Fruit fly (Drosophila melanogaster) whole organism, wandering third instar larva: Measurements from ENCODE around the gene RpS10a.
A peak's percentile ranks its signal among the peaks of the same experiment; 100 is the strongest.

Experiments used
- Abd-B ChIP-seq: fragments of >200 bp; optimal IDR thresholded peaks from 2 replicates; lab custom pipeline; 2017; ENCODE audit warnings: missing biosample characterization, missing genetic modification characterization
- CG32264 ChIP-seq: fragments of 200-800 bp; sonication (Bioruptor generic); optimal IDR thresholded peaks from 2 replicates; lab custom pipeline; 2016; ENCODE audit warnings: missing biosample characterization, missing genetic modification characterization
- CG9705 ChIP-seq: fragments of 200-800 bp; sonication (Bioruptor generic); optimal IDR thresholded peaks from 2 replicates; lab custom pipeline; 2018; ENCODE audit warnings: missing biosample characterization, mild to moderate bottlenecking, missing genetic modification characterization
- CrebA ChIP-seq: fragments of 200-800 bp; sonication (Bioruptor generic); optimal IDR thresholded peaks from 2 replicates; lab custom pipeline; 2016; ENCODE audit warnings: missing biosample characterization, mild to moderate bottlenecking, missing genetic modification characterization, borderline replicate concordance
- Dfd ChIP-seq: fragments of >200 bp; optimal IDR thresholded peaks from 2 replicates; lab custom pipeline; 2017; ENCODE audit warnings: missing biosample characterization, missing genetic modification characterization
- Dif ChIP-seq: fragments of 200-275, 200-300 bp; sonication (Bioruptor generic); optimal IDR thresholded peaks from 2 replicates; lab custom pipeline; 2018; ENCODE audit warnings: missing biosample characterization, missing genetic modification characterization; ENCODE audit not compliant: partially characterized antibody
- GATAd ChIP-seq: sonication (Bioruptor generic); optimal IDR thresholded peaks from 2 replicates; lab custom pipeline; 2016; ENCODE audit warnings: missing biosample characterization, missing genetic modification characterization
- HLH106 ChIP-seq: fragments of 200-800 bp; optimal IDR thresholded peaks from 3 replicates; lab custom pipeline; 2019; ENCODE audit warnings: missing biosample characterization, mild to moderate bottlenecking, missing genetic modification characterization, moderate library complexity
- Hnf4 ChIP-seq: fragments of 200-800 bp; sonication (Bioruptor generic); optimal IDR thresholded peaks from 2 replicates; lab custom pipeline; 2016; ENCODE audit warnings: missing biosample characterization, mild to moderate bottlenecking, missing genetic modification characterization
- Hr78 ChIP-seq: fragments of >200 bp; optimal IDR thresholded peaks from 2 replicates; lab custom pipeline; 2017; ENCODE audit warnings: missing biosample characterization, missing genetic modification characterization
- Hr83 ChIP-seq: fragments of 200-300 bp; sonication (Bioruptor generic); optimal IDR thresholded peaks from 2 replicates; lab custom pipeline; 2016; ENCODE audit warnings: missing biosample characterization, mild to moderate bottlenecking, missing genetic modification characterization, moderate library complexity; ENCODE audit not compliant: poor library complexity, severe bottlenecking
- Mio ChIP-seq: sonication (Bioruptor generic); optimal IDR thresholded peaks from 2 replicates; lab custom pipeline; 2016; ENCODE audit warnings: missing biosample characterization, missing genetic modification characterization
- Myc ChIP-seq: fragments of >200 bp; optimal IDR thresholded peaks from 2 replicates; lab custom pipeline; 2017
- OdsH ChIP-seq: fragments of 200-800 bp; sonication (Bioruptor generic); optimal IDR thresholded peaks from 2 replicates; lab custom pipeline; 2016; ENCODE audit warnings: missing biosample characterization, mild to moderate bottlenecking, missing genetic modification characterization
- Rel ChIP-seq, 2 experiments: fragments of 200-800 bp; sonication (Bioruptor generic) in 1 of 2; optimal IDR thresholded peaks; 2 replicates in 1 of 2; 3 replicates in 1 of 2; lab custom pipeline; 2016 to 2019; ENCODE audit warnings: mild to moderate bottlenecking in 2 of 2, missing biosample characterization in 2 of 2, missing genetic modification characterization in 2 of 2, moderate library complexity in 1 of 2
- Sp1 ChIP-seq: fragments of 200-800 bp; sonication (Bioruptor generic); optimal IDR thresholded peaks from 3 replicates; lab custom pipeline; 2019; ENCODE audit warnings: missing biosample characterization, mild to moderate bottlenecking, missing genetic modification characterization, moderate library complexity
- Vsx2 ChIP-seq: fragments of 200-300, 225-300 bp; sonication (Bioruptor generic); optimal IDR thresholded peaks from 2 replicates; lab custom pipeline; 2018; ENCODE audit warnings: missing biosample characterization, missing genetic modification characterization; ENCODE audit not compliant: partially characterized antibody
- br ChIP-seq: fragments of 200-800 bp; sonication (Bioruptor generic); optimal IDR thresholded peaks from 2 replicates; lab custom pipeline; 2016; ENCODE audit warnings: missing biosample characterization, missing genetic modification characterization
- dl ChIP-seq, 2 experiments: fragments of 175-275, 200-275 bp in 1 of 2; fragments of 200-275 bp in 1 of 2; sonication (Bioruptor generic); optimal IDR thresholded peaks; lab custom pipeline; 2018; ENCODE audit warnings: mild to moderate bottlenecking in 2 of 2, missing biosample characterization in 2 of 2, missing genetic modification characterization in 2 of 2, moderate library complexity in 2 of 2; ENCODE audit not compliant: partially characterized antibody in 2 of 2, insufficient read depth in 1 of 2
- dmrt93B ChIP-seq: fragments of 200-800 bp; sonication (Bioruptor generic); optimal IDR thresholded peaks from 2 replicates; lab custom pipeline; 2018; ENCODE audit warnings: missing biosample characterization, mild to moderate bottlenecking, missing genetic modification characterization
- dsf ChIP-seq: sonication (Bioruptor generic); optimal IDR thresholded peaks from 2 replicates; lab custom pipeline; 2016; ENCODE audit warnings: missing biosample characterization, missing genetic modification characterization, borderline replicate concordance
- ey ChIP-seq: fragments of 200-800 bp; sonication (Bioruptor generic); optimal IDR thresholded peaks from 2 replicates; lab custom pipeline; 2016; ENCODE audit warnings: missing biosample characterization, missing genetic modification characterization
- foxo ChIP-seq, 2 experiments: fragments of 200-800 bp; sonication (Bioruptor generic); optimal IDR thresholded peaks; 2 replicates in 1 of 2; 3 replicates in 1 of 2; lab custom pipeline; 2016 to 2017; ENCODE audit warnings: missing biosample characterization in 2 of 2, missing genetic modification characterization in 2 of 2
- jim ChIP-seq: fragments of 175-275, 200-325 bp; sonication (Bioruptor generic); optimal IDR thresholded peaks from 2 replicates; lab custom pipeline; 2016; ENCODE audit warnings: missing biosample characterization, mild to moderate bottlenecking, missing genetic modification characterization
- lola ChIP-seq: fragments of >200 bp; optimal IDR thresholded peaks from 2 replicates; lab custom pipeline; 2017; ENCODE audit warnings: missing biosample characterization, missing genetic modification characterization
- pan ChIP-seq: fragments of >200 bp; optimal IDR thresholded peaks from 2 replicates; lab custom pipeline; 2017
- psq ChIP-seq: fragments of 200-800 bp; sonication (Bioruptor generic); optimal IDR thresholded peaks from 3 replicates; lab custom pipeline; 2017; ENCODE audit warnings: missing biosample characterization, mild to moderate bottlenecking, missing genetic modification characterization, moderate library complexity
- rgr ChIP-seq: fragments of 200-800 bp; sonication (Bioruptor generic); optimal IDR thresholded peaks from 3 replicates; lab custom pipeline; 2016; ENCODE audit warnings: missing biosample characterization, mild to moderate bottlenecking, missing genetic modification characterization
- sv ChIP-seq: fragments of 200-800 bp; sonication (Bioruptor generic); optimal IDR thresholded peaks from 3 replicates; lab custom pipeline; 2016; ENCODE audit warnings: missing biosample characterization, missing genetic modification characterization
- tai ChIP-seq: sonication (Bioruptor generic); optimal IDR thresholded peaks from 2 replicates; lab custom pipeline; 2016; ENCODE audit warnings: missing biosample characterization, missing genetic modification characterization
- usp ChIP-seq: fragments of >200 bp; optimal IDR thresholded peaks from 2 replicates; lab custom pipeline; 2017; ENCODE audit warnings: missing biosample characterization, missing genetic modification characterization
- woc ChIP-seq: sonication (Bioruptor generic); optimal IDR thresholded peaks from 2 replicates; lab custom pipeline; 2016; ENCODE audit warnings: missing biosample characterization, mild to moderate bottlenecking, missing genetic modification characterization

RpS10a gene

DNA sequence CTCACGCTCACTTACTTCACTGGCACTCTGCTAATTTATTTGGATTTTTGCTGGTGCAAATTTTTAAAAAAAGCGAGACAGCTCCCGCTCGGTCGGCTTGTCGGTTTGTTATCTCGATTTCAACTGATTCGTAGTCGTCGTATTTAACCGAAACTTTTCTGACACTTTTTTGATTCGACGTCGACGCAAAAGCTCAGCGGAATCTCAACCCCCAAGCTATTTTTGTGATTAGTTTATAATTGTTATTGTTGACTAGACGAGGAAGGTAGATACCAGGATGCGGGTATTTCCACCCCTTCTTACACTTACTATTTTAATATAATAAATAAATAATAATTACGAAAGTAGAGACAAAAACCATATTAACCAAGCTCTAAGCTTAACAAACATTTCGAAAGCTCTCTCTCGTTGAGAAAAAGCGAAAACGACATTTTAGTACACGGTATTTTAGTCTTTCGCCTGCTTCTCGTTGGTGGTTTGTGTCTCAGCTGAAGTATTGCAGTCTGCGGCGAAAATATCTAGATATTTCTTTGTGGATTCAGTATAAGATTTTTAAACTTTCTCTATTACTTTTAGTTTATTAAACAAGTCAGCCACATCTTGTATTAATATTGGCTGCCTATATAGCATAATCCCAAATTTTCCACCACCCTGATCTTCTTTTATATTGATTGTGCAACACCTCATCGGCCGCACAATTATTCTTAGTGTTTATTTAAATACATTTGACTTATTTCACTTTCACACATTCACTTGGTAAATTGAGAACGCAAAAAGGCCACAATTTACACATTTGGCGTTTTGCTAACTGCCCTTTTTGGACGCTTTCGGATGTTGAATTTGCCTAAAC is 4.4 kb downstream of the RpS10a start, which contains the start of gene tau:
Gene tau (minus strand): TSS at position 311 of the 850 bp plus-strand sequence.
- peak; percentile 23 for TF ChIP-seq Myc (lab: Kevin White, UChicago)
- no peak for TF ChIP-seq Rel (GFP tag; optimal IDR thresholded peaks at IDR 0.05; lab: Kevin White, UChicago)
- TF ChIP-seq Rel (tag; optimal IDR thresholded peaks at IDR 0.05; lab: Kevin White, UChicago): no peak
- TF ChIP-seq Vsx2 (GFP tag; lab: Kevin White, UChicago): no peak

DNA sequence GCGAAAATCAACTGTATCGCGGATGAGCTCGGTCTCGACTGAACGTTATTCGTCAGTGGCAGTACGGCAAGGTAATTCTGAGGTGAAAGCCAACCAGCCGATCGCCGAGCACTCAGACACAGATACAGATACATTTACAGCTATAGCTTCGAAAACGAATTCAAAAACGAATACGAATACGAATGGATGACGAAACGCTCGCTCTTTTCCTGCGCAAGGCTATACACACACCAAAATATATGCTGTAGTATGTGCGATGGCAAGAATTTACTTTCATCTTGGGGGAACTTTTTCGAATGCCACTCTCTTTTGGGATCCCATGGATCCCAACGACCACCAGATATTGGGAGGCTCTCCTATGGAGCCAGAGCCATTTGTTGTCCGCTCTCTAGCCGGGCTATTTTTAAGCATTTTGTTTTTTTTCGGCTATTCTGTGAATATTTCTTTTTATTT is 7.6 kb downstream of the RpS10a start, which contains the start of gene Mlc1:
Gene Mlc1 (minus strand): TSS at position 51 of the 453 bp plus-strand sequence.
- TF ChIP-seq woc: no peak
- TF ChIP-seq ey (GFP tag; lab: Kevin White, UChicago): no peak
- no peak for TF ChIP-seq Hr78 (GFP tag; lab: Kevin White, UChicago)
- no peak for TF ChIP-seq Dfd (GFP tag; lab: Kevin White, UChicago)
- no peak for TF ChIP-seq CG32264 (GFP tag; lab: Kevin White, UChicago)
- no peak for TF ChIP-seq jim (GFP tag; lab: Kevin White, UChicago)
- no peak for TF ChIP-seq tai (GFP tag; lab: Kevin White, UChicago)
- no peak for TF ChIP-seq HLH106 (tag; lab: Kevin White, UChicago)
- no peak for TF ChIP-seq dmrt93B (GFP tag; lab: Kevin White, UChicago)
- TF ChIP-seq br (GFP tag; lab: Kevin White, UChicago): no peak
- TF ChIP-seq pan (lab: Kevin White, UChicago): no peak
- TF ChIP-seq Dif (GFP tag; lab: Kevin White, UChicago): no peak

DNA sequence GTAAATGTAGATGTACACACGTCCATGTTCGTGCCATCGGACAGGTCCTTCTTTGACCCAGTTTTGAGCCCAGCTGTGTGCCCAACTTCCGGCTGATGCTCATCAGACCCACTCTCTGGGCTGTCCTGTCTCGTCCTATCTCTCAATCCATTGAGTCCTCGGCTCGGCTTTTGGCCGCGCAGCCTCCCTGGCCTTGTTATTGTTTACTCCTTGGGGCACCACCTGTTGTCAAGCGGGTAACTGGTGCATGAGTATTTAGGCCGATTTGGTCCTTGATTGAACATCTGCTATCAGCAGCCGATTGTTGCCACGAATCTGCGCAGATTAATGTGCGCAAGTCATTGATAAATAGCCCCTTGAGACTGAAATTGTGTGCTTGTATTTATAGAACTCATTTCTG is 8.8 kb downstream of the RpS10a start:
- TF ChIP-seq Vsx2 (GFP tag; lab: Kevin White, UChicago) (no peak), pan (lab: Kevin White, UChicago) (no peak), dmrt93B (GFP tag; lab: Kevin White, UChicago) (no peak), usp (no peak), HLH106 (tag; lab: Kevin White, UChicago) (no peak), Mio (GFP tag; lab: Kevin White, UChicago) (no peak), Sp1 (GFP tag; lab: Kevin White, UChicago) (no peak), ey (GFP tag; lab: Kevin White, UChicago) (no peak), psq (GFP tag; lab: Kevin White, UChicago) (no peak), dl (GFP tag; optimal IDR thresholded peaks at IDR 0.05; lab: Kevin White, UChicago; ENCODE audit: insufficient read depth in 1 of 2, partially characterized antibody in 2 of 2) (no peak), Dfd (GFP tag; lab: Kevin White, UChicago) (no peak), Dif (GFP tag; lab: Kevin White, UChicago) (no peak), CG32264 (GFP tag; lab: Kevin White, UChicago) (no peak), Hnf4 (GFP tag; lab: Kevin White, UChicago) (no peak), dsf (GFP tag; lab: Kevin White, UChicago) (no peak), Abd-B (no peak), woc (no peak), rgr (GFP tag; lab: Kevin White, UChicago) (no peak), lola (no peak), Hr78 (GFP tag; lab: Kevin White, UChicago) (no peak)
- TF ChIP-seq, all 38 proteins: peak for 0

DNA sequence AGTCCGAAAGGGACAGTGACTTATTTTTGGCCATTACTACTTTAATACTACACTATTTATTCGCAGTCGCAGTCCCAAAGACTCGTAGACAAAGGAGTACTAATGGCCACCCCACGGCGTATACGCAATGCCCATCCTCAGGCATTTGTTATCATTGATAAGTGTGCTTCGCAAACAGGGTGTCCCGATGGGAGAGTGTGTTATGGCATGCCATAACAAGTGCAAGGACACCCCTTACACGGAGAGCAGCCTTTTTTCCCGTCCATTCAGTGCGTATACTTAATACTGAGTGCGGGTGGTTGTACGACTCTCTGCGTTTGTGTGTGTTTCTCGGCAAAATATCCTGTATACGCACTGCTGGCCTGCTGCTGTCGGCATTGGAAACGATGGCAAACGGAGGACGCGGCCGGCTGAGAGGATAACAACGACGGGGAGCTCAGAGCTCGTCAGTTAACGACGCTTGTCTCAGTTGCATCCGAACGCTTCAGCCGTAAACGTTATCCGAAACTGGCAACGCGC is 9.5 kb downstream of the RpS10a start, which contains the start of gene unc80:
Gene unc80 (plus strand): TSS at position 469 of the 519 bp plus-strand sequence.
- TF ChIP-seq tai (GFP tag; lab: Kevin White, UChicago): no peak
- TF ChIP-seq dl (GFP tag; optimal IDR thresholded peaks at IDR 0.05; lab: Kevin White, UChicago; ENCODE audit: insufficient read depth in 1 of 2, partially characterized antibody in 2 of 2): no peak
- TF ChIP-seq CG9705 (GFP tag; lab: Kevin White, UChicago): no peak
- TF ChIP-seq Sp1 (GFP tag; lab: Kevin White, UChicago): no peak
- no peak for TF ChIP-seq foxo (GFP tag; optimal IDR thresholded peaks at IDR 0.05; lab: Kevin White, UChicago)
- TF ChIP-seq woc: no peak
- no peak for TF ChIP-seq Dfd (GFP tag; lab: Kevin White, UChicago)
- TF ChIP-seq lola: no peak
- TF ChIP-seq, all 38 proteins: peak for 0

DNA sequence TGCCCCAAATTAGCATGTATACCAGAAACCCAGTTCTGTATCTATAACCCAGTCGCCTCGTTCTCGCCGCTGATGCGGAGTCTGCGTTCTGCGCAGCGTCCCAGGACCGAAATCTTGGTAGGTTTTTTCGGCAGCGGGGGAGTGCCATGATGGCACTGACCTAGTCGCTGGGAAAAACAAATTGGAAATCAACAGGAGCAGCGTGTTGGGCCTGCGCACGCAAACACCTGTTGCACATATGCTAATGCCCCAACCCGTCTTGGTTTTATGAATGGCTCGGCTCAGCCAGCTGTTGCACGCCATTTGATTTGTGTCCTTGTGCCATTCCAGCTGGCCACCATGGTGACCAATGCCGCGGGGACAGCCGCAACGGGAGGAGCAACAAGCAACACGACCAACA is 10.3 kb downstream of the RpS10a start:
- no peak for TF ChIP-seq tai (GFP tag; lab: Kevin White, UChicago)
- TF ChIP-seq usp: no peak
- no peak for TF ChIP-seq Dfd (GFP tag; lab: Kevin White, UChicago)
- no peak for TF ChIP-seq sv (GFP tag; lab: Kevin White, UChicago)
- TF ChIP-seq woc: no peak
- TF ChIP-seq psq (GFP tag; lab: Kevin White, UChicago): no peak
- no peak for TF ChIP-seq CrebA (GFP tag; lab: Kevin White, UChicago)
- TF ChIP-seq GATAd (GFP tag; lab: Kevin White, UChicago): no peak
- TF ChIP-seq Hr83 (GFP tag; lab: Kevin White, UChicago): no peak
- TF ChIP-seq dmrt93B (GFP tag; lab: Kevin White, UChicago): no peak
- no peak for TF ChIP-seq OdsH (GFP tag; lab: Kevin White, UChicago)
- TF ChIP-seq Abd-B: no peak
- TF ChIP-seq lola: no peak
- no peak for TF ChIP-seq Dif (GFP tag; lab: Kevin White, UChicago)
- TF ChIP-seq dsf (GFP tag; lab: Kevin White, UChicago): no peak
